Fruit fly (Drosophila melanogaster) S2 (cell line): ENCODE data around the gene CG6733.

ENCODE experiments used
- CG8478 ChIP-seq: fragments of >200 bp; optimal IDR thresholded peaks from 2 replicates; lab custom pipeline; 2018
- CTCF ChIP-seq, 2 experiments: fragments of >200 bp; optimal IDR thresholded peaks; 2 replicates each; lab custom pipeline; 2018

CG6733 gene

DNA sequence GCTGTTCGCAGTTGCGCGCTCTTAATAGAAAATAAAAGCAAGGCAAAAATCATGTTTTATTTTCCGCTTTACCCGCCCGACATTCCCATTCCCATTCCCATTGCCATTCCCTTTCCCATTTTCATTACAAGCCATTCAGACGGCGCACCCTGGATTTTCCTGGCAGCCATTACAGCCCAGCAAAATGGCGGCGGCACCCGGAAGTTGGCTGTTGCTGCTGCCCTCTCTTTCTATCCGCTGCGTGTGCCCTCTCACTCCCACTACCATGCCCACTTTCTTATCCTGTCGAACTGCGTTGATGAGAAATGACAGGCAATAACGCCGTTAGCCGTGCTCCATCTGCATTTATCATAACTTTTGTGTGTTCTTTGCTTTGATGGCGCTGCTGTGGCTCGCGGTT is 9.3 kb upstream of the CG6733 start:
- TF ChIP-seq CG8478 (no peak), CTCF (optimal IDR thresholded peaks at IDR 0.05; lab: Kevin White, UChicago) (no peak)

DNA sequence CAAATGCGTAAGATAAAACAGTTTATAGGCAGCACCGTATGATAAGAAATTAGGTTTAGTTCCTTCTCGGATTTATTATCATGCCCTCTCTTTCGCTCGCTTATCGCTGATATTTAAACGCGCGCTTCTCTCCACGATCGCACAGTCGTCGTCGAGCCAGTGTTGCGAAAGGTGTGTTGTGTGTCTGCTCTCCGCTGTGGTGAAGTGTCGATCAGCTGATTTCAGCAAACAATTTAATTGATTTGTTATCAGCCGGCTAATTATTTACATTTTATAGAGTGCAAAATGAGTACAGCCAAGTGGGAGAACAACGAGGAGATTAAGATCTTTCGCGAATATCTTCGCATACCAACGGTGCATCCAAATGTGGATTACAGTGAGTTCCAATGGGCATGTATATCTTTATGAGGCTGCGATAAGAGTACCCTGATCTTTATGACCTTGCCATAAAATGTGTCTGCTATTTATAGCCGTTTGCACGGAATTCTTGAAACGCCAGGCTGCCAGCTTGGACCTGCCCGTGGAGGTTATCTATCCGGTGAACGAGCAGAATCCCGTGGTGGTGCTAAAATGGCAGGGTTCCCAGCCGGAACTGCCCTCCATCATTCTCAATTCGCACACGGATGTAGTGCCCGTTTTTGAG is 5.8 kb upstream of the CG6733 start, which contains the start of the genes CG17110 and CG6726:
Gene CG17110, plus strand, starts transcription at position 139 of the 643 bp plus-strand sequence.
Gene CG6726, plus strand, starts transcription at position 139 of the 643 bp plus-strand sequence.
- TF ChIP-seq CTCF (optimal IDR thresholded peaks at IDR 0.05; lab: Kevin White, UChicago) (no peak), CG8478 (no peak)

DNA sequence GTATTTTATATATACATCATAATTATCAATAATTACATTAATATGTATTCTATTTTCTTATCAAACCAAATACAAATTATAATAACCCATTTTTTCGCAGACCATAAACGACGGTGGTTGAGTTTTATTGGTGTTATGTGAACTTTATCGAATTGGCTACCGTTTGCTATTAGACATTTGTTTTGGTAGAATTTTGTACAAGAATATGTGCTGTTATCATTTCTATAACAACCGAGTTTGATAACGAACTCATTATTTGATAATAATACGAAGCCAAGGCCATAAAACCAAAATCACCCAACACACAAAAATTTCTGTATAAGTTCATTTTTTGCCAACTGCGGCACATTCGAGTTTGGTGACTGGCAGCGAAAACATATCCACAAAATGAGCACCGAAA is 2.2 kb upstream of the CG6733 start, which contains the start of gene CG17109:
Gene CG17109, plus strand, starts transcription at position 345 of the 400 bp plus-strand sequence.
- no peak for TF ChIP-seq CG8478
- no peak for TF ChIP-seq CTCF (optimal IDR thresholded peaks at IDR 0.05; lab: Kevin White, UChicago)

DNA sequence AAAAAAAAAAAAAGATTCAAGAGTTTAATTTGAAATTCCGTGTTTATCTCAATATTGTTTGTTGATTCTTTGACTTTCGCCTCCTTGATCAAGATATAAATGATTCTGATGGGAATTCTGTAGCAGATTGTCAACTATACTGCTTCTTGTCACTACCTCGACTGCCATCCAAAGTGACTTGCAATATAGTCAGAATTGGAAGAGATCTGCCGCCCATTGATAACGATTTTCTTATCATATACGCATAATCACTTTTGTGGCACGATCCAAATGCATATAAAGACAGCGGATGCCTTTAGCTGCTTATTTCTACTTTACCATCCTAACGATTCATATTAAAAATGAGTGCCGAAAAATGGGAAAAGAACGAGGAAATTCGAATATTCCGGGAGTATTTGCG is 1.7 kb downstream of the CG6733 start, which contains the start of gene CG6738:
Gene CG6738, plus strand, starts transcription at position 301 of the 400 bp plus-strand sequence.
- TF ChIP-seq CTCF (optimal IDR thresholded peaks at IDR 0.05; lab: Kevin White, UChicago), result no peak
- TF ChIP-seq CG8478, result no peak

DNA sequence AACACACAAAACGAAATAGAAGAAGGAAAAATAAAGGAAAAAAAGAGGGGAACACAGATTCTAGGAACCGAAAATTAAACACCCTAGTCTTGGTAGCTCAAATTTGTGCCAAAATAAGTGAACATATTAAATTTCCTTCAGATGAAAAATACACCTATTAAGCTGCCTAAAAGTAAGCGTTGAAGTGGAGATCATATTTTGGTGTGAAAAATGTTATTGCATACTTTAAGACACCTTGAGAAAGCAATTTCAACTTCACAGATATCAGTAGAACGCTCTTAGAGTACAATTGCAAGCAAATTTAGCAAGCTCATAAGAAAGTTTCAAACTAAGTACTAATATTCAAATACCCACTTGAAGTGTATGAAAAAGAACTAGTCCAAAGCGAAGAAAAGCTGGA is 13.2 kb downstream of the CG6733 start:
- no peak for TF ChIP-seq CTCF (optimal IDR thresholded peaks at IDR 0.05; lab: Kevin White, UChicago)
- no peak for TF ChIP-seq CG8478

DNA sequence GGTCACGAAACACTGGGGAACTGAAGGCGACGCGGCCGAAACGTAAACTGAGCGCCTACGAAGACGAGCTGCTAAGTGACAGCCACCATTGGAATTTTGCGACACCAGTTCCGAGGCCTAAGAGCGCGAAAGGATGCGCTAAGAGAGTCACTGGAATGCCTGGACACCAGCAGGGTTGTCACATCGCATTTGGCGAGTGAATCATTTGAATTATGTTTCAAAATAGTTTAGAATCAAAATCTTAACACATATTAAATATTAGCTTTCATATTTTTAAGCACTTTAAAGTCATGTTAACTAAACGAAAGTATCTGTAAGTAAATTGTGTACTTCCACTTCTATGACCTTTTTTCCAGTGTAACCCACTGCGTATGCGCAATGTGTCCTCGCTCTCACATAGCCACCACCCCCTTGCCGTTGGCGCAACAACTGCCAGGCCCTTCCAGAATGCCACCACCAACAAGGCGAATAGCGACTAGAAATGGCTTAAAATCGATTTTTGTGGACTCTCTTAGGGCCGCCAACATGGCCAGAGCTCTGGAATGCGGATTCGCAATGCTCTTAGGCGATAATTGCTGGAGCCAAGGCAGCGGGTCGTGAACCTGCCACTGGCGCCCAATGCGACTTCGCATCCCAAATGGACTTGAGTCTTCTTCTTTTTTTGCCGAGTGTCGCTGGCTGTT is 15.3 kb downstream of the CG6733 start, which contains the start of gene Cow:
Gene Cow, minus strand, starts transcription at position 51 of the 683 bp plus-strand sequence.
- TF ChIP-seq CG8478 (no peak), CTCF (optimal IDR thresholded peaks at IDR 0.05; lab: Kevin White, UChicago) (no peak)

DNA sequence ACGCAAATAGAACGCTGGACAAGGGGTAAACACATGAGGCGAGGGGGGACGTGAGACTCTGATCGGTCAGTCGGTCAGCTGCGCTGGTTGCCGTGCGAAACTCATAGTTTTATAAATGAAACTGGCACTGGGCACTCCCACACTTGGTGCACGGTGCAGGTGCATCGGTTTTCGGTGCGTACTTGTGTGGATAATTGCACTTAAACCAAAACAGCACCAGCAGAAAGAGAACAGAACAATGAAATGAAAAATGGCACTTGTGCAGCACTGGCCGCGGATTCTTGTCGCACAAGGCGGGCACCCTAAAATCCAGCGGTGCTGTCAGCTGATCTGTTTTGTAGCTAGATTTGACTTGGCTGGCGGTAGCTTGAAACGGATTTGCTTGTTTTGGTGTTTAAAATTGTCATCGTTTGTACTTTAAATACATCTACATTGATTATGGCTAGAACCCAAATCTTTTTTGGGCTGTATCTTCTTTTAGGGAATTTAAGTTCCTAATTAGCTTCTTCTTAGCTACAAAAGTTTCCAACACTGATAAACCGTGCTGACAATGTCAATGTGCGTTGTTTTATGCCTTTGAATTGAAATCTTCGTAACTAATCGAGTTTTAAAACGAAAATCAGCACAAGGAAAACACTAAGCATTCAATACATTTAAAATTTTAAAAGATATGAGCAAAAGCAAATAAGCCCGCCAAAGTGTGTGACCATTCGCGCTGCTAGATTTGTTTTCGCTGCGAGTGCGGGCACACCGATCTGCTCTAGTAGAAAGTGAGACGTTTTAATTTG is 20.3 kb downstream of the CG6733 start, which contains the start of the genes Rassf and CenB1A:
Gene Rassf, minus strand, starts transcription at position 249 of the 788 bp plus-strand sequence.
Gene CenB1A, plus strand, starts transcription at position 718 of the 788 bp plus-strand sequence.
- TF ChIP-seq CG8478 (no peak), CTCF (optimal IDR thresholded peaks at IDR 0.05; lab: Kevin White, UChicago) (no peak)

DNA sequence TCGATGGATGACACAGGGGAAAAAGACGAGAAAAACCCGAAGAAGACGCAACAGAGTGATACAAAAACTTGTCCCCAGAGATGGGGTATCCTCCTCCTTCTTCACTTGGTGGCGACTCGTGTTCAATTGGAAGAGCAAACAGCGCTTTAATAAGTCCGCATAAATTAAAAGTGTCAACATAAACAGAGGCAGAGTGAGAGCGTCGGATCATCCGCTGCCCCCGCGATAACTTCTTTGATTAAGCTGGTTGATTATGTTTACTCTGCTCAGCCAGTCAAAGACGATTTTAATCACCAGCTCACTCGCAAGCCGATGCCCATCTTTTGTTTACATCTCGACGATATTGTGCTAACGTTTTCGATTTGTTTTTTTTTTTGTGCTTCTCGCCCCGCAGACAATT is 22.3 kb downstream of the CG6733 start:
- TF ChIP-seq CG8478 (no peak), CTCF (optimal IDR thresholded peaks at IDR 0.05; lab: Kevin White, UChicago) (no peak)

DNA sequence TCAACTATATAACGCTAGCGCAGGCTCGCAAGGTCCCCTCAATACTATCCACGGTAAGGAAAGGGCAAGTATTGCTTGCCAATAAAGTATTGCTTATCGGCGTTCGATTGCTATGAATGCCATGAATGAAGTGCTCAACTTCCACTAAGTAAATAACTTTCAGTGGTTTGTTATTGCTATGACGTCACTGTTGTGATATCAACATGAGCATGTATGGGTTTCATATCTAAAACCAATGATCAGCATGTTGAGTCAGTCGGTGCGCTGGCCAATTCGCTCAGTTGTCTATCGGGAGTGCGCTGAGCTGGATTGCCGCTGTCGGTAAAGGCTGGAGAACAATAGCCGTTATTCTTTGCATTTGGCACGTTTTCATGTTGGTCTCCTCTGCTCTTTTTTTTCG is 23.4 kb downstream of the CG6733 start:
- TF ChIP-seq CG8478 (no peak), CTCF (optimal IDR thresholded peaks at IDR 0.05; lab: Kevin White, UChicago) (no peak)

DNA sequence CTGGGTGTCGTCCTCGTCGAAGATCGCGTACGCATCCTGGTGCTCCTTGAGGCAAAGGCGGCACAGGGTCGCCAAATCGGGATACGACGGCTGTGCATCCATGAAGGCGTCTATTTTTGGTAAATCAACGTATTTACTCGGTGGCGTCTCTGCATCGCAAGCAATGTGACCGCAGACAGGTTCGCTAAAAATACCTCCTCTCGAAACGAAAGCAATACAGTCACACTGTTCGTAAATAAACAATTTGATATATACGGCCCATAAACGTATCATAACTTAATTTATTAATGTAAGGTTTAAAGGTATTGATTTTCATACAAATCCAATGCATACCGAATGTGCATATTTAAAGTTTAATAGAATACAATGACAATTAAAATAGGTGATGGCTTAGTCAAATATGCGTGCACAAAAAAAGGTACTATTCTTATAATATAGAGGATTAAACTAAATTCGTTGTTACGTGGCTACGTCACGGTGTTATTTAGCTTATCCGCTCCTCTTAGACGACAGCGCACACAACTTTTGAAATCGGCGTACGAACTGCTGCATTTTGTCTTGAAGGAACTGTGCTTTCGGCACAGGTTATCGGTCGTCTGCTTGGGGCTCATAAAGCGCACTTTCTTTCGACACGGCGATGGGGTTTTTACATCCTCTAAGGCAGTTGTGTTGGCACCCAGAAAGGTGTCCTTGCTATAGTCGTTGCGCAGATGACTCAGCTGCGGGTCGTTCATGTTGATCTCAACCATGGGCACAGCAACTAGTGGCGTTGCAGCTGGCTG is 28.9 kb downstream of the CG6733 start, which contains the start of gene CG31365:
Gene CG31365, minus strand, starts transcription at position 182 of the 782 bp plus-strand sequence.
- TF ChIP-seq CG8478 (no peak), CTCF (optimal IDR thresholded peaks at IDR 0.05; lab: Kevin White, UChicago) (no peak)

DNA sequence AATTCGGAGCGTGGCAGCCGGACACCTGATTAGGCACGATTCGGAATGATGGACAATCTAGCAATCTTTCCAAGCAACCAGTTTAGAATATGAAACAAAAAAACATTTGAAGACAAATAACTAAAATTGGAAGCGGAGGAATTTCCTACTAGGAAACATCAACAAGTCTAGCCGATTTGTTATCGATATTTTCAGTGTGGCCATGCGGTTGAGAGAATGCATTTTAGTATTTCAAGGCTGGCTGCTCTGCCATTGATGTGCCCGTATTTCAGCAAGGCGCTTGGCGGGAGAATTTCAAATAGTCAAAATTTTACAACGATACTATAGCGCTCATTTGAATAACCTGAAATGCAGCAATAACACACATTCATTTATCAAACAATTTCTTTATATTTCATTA is 30.3 kb downstream of the CG6733 start, which contains the start of gene CG31457:
Gene CG31457, minus strand, starts transcription at position 186 of the 400 bp plus-strand sequence.
- TF ChIP-seq CG8478 (no peak), CTCF (optimal IDR thresholded peaks at IDR 0.05; lab: Kevin White, UChicago) (peak; percentile 49 to 50)

DNA sequence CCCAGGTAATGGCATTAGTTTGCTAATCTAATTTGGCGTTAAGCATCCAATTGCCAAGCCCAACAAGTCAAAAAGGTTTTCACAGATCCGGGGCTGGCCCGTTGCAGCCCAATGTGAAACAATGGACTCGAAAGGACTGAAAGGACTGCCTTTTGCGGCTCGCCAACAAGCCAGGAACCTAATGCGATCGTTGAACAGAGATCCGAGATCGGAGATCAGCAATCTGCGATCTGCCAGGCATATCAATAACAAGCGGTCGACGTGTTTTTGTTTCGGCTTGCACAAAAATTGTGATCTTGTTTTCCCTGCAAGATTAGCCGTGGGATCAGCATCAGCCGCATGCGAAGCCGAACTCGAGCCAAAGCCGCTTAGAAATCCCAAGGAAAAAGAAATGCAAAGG is 32.1 kb downstream of the CG6733 start:
- no peak for TF ChIP-seq CG8478
- TF ChIP-seq CTCF (optimal IDR thresholded peaks at IDR 0.05; lab: Kevin White, UChicago), result no peak

DNA sequence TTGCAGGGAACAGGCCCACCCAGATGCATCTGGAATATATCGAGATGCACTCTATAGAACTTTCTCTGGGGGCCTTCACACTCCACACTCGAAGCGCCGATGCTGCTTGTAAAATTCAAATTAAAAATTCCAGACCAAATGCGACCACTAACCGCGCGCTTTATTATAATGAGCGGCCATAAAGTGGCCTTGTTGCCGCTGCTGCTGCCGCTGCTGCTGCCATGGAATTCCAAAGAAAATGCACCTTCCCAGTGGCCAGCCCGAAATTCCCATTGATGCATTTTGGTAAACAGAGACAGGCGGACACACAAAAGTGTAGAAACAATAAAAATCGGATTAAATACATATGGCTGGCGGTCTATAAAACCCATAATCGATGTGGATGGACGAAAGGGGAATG is 32.7 kb downstream of the CG6733 start:
- no peak for TF ChIP-seq CTCF (optimal IDR thresholded peaks at IDR 0.05; lab: Kevin White, UChicago)

DNA sequence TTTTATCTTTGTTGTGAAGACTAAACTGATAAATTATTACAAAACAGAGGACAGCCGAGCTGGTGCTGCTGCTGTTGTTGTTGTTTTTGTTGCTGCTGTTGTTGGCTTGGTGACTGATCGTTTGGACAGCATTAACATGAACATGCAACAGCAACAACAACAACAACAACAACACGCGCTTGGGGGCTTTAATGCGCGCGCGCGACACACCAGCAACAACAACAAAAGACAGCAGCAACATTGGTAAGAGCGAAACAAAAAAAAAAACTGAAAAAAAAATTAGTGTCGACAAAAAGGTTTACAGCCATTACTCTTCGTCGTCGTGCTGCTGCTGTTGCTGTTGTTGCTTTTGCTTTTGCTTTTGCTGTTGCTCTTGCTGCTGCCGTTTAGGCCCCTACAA is 33.4 kb downstream of the CG6733 start:
- no peak for TF ChIP-seq CG8478
- TF ChIP-seq CTCF (optimal IDR thresholded peaks at IDR 0.05; lab: Kevin White, UChicago), result no peak
